Worm (Caenorhabditis elegans) whole organism, dauer: ENCODE measurements around the gene nkb-2.

Source experiments
- unc-62 ChIP-seq: sonication (generic microtip); optimal IDR thresholded peaks from 2 replicates; lab custom pipeline; 2017; ENCODE audit warnings: missing biosample characterization, missing genetic modification reagents, missing genetic modification characterization

nkb-2 gene

ce11 chrIV:10630953-10631554 lies 40.3 kb downstream of the nkb-2 start, which contains the start of gene F56C4.4:
F56C4.4 (minus strand) TSS chrIV:10631267.
- no peak for TF ChIP-seq unc-62 (GFP tag; lab: Kevin White, UChicago)

ce11 chrIV:10636649-10637048 lies 45.9 kb downstream of the nkb-2 start, which contains the start of gene F56C4.1:
F56C4.1 (plus strand) TSS chrIV:10636949.
- no peak for TF ChIP-seq unc-62 (GFP tag; lab: Kevin White, UChicago)

- TF ChIP-seq unc-62 (GFP tag; lab: Kevin White, UChicago) = no peak
Observed at ce11 chrIV:10638977-10639376, 48.3 kb downstream of the nkb-2 start, which contains the start of gene F56C4.2. F56C4.2 (plus strand) TSS chrIV:10639277.
